Fruit fly (Drosophila melanogaster) Kc167 (cell line): ENCODE results near the gene CG8301.

ENCODE experiments used
- Myc ChIP-seq: fragments of >200 bp; optimal IDR thresholded peaks from 2 replicates; lab custom pipeline; 2017; ENCODE audit warnings: missing external identifiers
- Sin3A ChIP-seq: fragments of >200 bp; optimal IDR thresholded peaks from 2 replicates; lab custom pipeline; 2018; ENCODE audit warnings: missing external identifiers
- h ChIP-seq: fragments of >200 bp; optimal IDR thresholded peaks from 3 replicates; lab custom pipeline; 2018; ENCODE audit warnings: missing external identifiers
- insv ChIP-seq: fragments of >200 bp; optimal IDR thresholded peaks from 3 replicates; lab custom pipeline; 2018; ENCODE audit warnings: missing external identifiers
- psq ChIP-seq: fragments of >200 bp; optimal IDR thresholded peaks from 2 replicates; lab custom pipeline; 2017; ENCODE audit warnings: missing external identifiers
- ttk ChIP-seq: sonication (Bioruptor generic); optimal IDR thresholded peaks from 2 replicates; lab custom pipeline; 2017; ENCODE audit warnings: missing external identifiers

CG8301 gene

DNA sequence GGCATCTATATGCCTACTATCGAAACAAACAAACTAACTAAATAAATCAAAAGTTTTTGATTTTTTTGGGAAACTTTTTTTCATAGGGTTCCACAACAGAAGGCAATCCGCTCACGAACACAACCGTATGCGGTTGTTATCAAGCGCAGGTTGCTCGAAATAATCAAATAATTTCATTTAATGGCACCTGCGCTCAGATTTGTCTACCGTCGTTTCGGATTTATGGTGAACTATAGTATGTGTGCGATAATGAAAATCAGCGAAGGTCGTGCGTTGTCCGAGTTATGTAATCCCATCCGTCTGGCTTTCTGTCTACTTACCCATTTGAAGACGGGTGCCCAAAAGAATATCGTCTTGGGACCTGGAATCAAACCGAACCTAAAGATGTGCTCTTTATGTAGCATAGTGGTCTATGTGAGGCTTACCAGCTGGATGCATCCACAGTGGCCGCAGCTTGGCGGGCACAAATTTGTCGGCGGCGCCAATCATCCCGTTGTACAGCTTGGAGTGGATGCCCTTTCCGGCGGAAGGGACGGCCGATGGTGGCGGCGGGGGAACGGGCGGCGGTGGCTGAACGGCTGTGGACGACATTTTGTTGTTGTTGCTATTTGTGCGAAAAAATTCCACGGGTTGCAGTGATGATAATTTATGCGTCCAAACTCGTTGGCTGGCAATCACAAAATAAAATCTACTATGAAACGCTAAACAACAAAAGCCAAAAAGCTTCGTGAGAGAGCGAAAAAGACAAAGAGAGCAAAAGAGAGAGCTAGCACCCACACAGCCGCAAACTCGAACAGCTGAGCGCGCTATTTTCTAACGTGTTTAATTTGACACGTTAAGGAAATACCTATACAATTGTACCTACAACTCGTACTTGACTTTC lies 7.9 kb upstream of the CG8301 start:
- no peak for TF ChIP-seq Sin3A (lab: Kevin White, UChicago)
- TF ChIP-seq psq = no peak
- no peak for TF ChIP-seq ttk (lab: Kevin White, UChicago)
- TF ChIP-seq insv (lab: Kevin White, UChicago) = no peak
- no peak for TF ChIP-seq Myc (lab: Kevin White, UChicago)
- no peak for TF ChIP-seq h (lab: Kevin White, UChicago)

DNA sequence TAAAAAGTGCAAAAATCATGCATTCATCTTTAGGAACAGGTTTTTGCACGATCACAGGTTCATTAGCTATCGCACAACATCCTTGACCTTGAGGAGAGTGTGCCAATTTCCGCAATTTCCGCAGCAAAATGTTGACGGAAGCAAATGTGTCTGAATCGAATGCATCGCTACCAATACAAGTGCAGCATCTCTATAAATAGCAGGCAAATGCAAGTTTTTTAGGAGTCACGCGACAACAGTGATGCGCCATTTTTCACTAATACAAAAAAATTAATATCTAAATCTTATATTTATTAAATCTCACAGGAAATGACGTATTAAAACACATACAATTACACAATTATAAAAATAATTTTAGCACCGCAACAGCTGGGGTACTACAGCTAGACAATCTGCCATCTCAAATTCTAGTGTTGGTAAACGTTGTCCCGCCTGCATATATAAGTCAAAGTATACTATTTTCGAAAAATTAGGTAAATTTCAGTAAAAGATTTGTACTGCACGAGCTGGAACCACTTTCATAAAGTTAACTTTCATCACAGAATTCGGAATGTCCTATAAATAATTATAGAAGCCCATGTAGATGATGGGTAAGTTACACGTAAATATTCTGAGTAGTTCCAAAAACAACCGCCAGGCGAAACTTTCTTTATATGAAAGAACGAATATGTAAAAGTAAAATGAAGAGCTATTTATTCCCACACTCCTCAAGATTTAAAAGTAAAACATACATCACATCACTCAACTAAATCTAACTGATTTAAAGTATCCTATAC lies 7.1 kb upstream of the CG8301 start, which contains the start of gene CG9399:
TSS of gene CG9399 (minus strand) at position 400 of the 776 bp plus-strand sequence.
- TF ChIP-seq h (lab: Kevin White, UChicago) (no peak), Myc (lab: Kevin White, UChicago) (no peak), insv (lab: Kevin White, UChicago) (no peak), ttk (lab: Kevin White, UChicago) (no peak), Sin3A (lab: Kevin White, UChicago) (no peak), psq (no peak)

DNA sequence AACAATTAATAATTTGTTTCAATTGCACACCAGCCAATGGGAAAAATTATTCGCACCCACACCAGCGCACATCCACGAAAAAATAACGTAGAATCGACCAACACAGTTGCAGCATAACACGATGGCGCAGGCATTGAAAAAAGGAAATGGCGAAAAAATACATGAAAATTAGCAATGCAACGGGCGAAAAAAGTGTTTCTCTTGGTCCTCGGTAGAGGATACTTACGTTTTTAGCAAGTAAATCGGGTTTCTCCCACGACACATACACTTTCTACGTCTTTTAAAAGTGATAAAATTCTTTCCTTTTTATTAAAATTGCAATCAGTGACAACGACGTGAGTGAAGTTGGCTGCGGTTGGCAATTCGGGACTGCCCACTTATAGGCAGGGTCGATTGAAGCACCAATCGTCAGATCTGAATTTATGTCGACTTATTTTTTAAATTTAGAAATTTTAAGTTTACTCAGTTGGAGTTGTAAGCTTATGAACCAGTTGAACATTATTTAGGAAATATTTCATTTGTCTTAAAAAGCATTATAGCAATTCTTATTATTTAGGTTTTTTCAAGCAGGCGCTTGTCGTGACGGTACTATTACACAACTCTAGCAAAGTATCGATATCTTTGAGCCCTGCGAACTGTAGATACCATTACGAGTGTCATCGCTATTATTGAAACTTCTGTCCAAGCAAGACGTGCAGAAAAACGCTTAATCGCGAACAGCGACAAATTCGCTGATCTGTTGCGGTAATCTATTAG lies 3.5 kb upstream of the CG8301 start, which contains the start of the genes Kap-alpha3 and Son:
TSS of gene Kap-alpha3 (minus strand) at position 352 of the 756 bp plus-strand sequence.
TSS of gene Son (plus strand) at position 661 of the 756 bp plus-strand sequence.
- no peak for TF ChIP-seq Myc (lab: Kevin White, UChicago)
- no peak for TF ChIP-seq psq
- no peak for TF ChIP-seq ttk (lab: Kevin White, UChicago)
- TF ChIP-seq h (lab: Kevin White, UChicago) = no peak
- no peak for TF ChIP-seq insv (lab: Kevin White, UChicago)
- TF ChIP-seq Sin3A (lab: Kevin White, UChicago) = no peak

dm6 chr3R:9581973-9582372 lies 867 bp downstream of the CG8301 start:
- TF ChIP-seq Myc (lab: Kevin White, UChicago) (no peak), psq (no peak), ttk (lab: Kevin White, UChicago) (no peak), Sin3A (lab: Kevin White, UChicago) (no peak), h (lab: Kevin White, UChicago) (no peak), insv (lab: Kevin White, UChicago) (no peak)

- no peak for TF ChIP-seq psq
- no peak for TF ChIP-seq ttk (lab: Kevin White, UChicago)
Observed at dm6 chr3R:9583122-9583521, 2.0 kb downstream of the CG8301 start, which contains the start of gene CG33654. CG33654 (minus strand) TSS chr3R:9583222.

DNA sequence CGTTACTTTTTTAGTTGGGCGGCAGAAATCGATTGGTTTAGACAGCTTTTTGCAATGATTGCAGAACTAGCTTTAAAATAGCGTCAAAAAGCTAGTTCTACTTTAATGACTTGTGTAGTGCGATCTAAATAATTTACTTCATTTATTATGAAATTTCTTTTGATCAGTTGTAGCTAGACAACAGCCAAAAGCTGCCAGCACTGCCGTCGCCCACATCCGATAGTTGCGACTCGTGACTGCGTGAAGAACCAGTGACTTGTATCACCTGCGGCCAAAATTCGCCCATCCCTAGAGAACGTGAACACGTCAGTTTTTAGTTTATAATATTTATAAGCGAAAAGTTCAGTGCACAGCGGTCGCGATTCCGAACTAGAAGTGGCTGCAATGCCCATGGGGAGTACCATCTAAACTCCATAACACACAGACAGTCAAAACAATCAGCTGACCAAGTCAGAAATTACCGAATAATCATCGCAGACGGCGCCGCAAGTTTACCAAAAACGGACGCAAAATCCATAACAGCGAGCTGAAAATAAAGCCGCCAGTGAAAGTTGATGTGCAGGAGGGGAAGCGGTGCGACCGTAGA lies 5.7 kb downstream of the CG8301 start, which contains the start of gene P58IPK:
TSS of gene P58IPK (plus strand) at position 280 of the 586 bp plus-strand sequence.
- no peak for TF ChIP-seq Sin3A (lab: Kevin White, UChicago)
- TF ChIP-seq ttk (lab: Kevin White, UChicago) = no peak
- no peak for TF ChIP-seq Myc (lab: Kevin White, UChicago)
- TF ChIP-seq h (lab: Kevin White, UChicago) = no peak
- no peak for TF ChIP-seq psq

- no peak for TF ChIP-seq Sin3A (lab: Kevin White, UChicago)
Observed at dm6 chr3R:9590952-9591532, 9.9 kb downstream of the CG8301 start, which contains the start of the genes bocks and CG8312. bocks (minus strand) TSS chr3R:9591002. CG8312 (plus strand) TSS chr3R:9591309.

DNA sequence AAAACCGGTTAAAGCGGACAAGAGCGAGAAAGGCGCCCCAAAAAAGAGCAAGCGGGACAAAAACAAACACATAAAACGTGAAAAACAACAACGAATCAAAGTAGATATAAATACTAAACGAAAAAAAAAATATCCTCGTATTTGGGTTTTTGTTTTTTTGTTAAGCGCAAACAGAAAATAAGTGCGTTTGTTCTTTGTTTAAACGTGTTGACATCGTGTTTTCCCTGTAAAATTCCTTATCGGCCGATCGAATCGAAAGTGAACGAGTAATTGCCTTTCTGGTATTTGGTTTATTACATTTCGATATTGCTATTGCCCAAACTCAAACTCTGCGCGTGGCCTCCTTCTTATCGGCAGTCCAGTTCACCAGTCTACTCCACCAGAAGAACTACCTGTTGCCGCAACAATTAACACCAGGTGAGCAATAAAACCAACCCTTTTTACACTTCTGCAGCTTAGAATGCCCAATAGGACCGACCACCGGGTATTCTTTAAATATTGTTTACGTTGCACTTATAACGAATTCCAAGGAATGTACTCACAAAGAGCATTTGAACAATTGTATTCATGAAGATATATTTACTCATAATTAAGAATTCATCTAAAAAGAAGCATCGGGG lies 10.8 kb downstream of the CG8301 start:
- TF ChIP-seq insv (lab: Kevin White, UChicago) (no peak), psq (no peak), Sin3A (lab: Kevin White, UChicago) (no peak), ttk (lab: Kevin White, UChicago) (no peak), h (lab: Kevin White, UChicago) (no peak), Myc (lab: Kevin White, UChicago) (no peak)

DNA sequence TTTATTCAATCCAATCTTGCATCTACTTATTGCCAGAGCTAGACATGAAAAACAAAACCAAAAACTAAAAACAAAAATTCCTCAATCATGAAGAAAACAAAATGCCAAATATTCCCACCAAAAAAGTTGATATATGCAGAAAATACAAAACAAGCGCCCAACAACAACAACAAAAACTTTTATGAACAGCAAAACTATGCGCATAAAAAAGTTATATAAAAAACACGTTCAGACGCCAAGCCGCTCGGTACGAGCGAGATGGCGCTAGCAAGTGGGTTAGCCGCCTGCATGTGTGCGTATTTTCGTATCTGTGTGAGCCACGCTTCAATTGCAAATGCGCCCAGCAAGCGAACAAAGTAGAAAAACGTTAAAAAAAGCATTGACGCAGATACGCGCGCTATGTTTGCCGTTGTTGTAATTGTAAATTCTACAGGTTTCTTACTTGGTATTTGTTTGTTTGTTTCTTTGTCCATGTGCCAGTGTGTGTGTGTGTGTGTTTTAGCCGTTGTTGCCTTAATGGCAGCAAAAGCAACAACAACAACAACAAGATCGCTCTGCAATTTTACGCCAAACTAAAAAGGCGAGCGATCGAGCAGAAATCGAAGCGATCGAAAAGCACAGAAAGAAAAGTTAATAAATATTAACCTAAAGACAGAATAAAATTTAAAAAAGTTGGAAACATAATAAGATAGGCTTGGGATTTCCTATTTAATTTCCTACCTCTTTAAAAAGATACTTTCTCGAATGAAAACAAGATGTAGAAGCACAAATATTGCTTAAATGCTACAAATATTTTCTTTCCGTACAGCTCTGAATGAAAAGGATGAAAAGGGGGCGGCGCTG lies 12.5 kb downstream of the CG8301 start:
- no peak for TF ChIP-seq ttk (lab: Kevin White, UChicago)
- TF ChIP-seq insv (lab: Kevin White, UChicago) = no peak
- TF ChIP-seq h (lab: Kevin White, UChicago) = no peak
- no peak for TF ChIP-seq Sin3A (lab: Kevin White, UChicago)
- no peak for TF ChIP-seq psq
- no peak for TF ChIP-seq Myc (lab: Kevin White, UChicago)
